Worm (Caenorhabditis elegans) whole organism, L4/young adult: ENCODE data around the gene nspc-16.

Source experiments
- W03F9.2 ChIP-seq: fragments of 150-350 bp; optimal IDR thresholded peaks from 2 replicates; lab custom pipeline; 2014; ENCODE audit warnings: missing biosample characterization, missing genetic modification characterization
- dao-5 ChIP-seq: sonication (generic microtip); optimal IDR thresholded peaks from 2 replicates; lab custom pipeline; 2016; ENCODE audit warnings: missing genotype, missing genetic modification characterization, moderate library complexity, missing compliant biosample characterization
- him-1 ChIP-seq: sonication (generic microtip); optimal IDR thresholded peaks from 2 replicates; lab custom pipeline; 2016; ENCODE audit warnings: missing genotype, missing genetic modification reagents, missing genetic modification characterization, missing compliant biosample characterization

- TF ChIP-seq W03F9.2 (tag; lab: Kevin White, UChicago) (no peak), him-1 (tag; lab: Kevin White, UChicago) (no peak), dao-5 (tag; lab: Kevin White, UChicago) (no peak)
Measured at ce11 chrX:14478193-14478592, 45.2 kb upstream of the nspc-16 start.
